Fruit fly (Drosophila melanogaster) whole organism, embryonic: ENCODE data around the gene Prx3.
A peak's percentile ranks its signal among the peaks of the same experiment; 100 is the strongest.

ENCODE experiments used
- CG10431 ChIP-seq: fragments of 200-800 bp; sonication (Bioruptor generic); optimal IDR thresholded peaks from 3 replicates; lab custom pipeline; 2018; ENCODE audit warnings: missing biosample characterization, mild to moderate bottlenecking, missing genetic modification characterization
- CG11093 ChIP-seq: fragments of 200-800 bp; sonication (Bioruptor generic); IDR thresholded peaks from 3 replicates; pipeline ENCODE4 v1.3.6; 2022; ENCODE audit warnings: missing biosample characterization, missing genetic modification characterization
- CG11504 ChIP-seq: fragments of 200-800 bp; sonication (Bioruptor generic); optimal IDR thresholded peaks from 3 replicates; lab custom pipeline; 2019; ENCODE audit warnings: missing biosample characterization, mild to moderate bottlenecking, missing genetic modification characterization, moderate library complexity
- CG12942 ChIP-seq: fragments of 200-800 bp; sonication (Bioruptor generic); optimal IDR thresholded peaks from 3 replicates; lab custom pipeline; 2016; ENCODE audit warnings: missing biosample characterization, missing genetic modification characterization
- CG14441 ChIP-seq: fragments of 200-800 bp; sonication (Bioruptor generic); IDR thresholded peaks from 2 replicates; pipeline ENCODE4 v1.3.6; 2022; ENCODE audit warnings: missing biosample characterization, missing genetic modification characterization
- CG17385 ChIP-seq: fragments of 200-800 bp; sonication (Bioruptor generic); optimal IDR thresholded peaks from 3 replicates; lab custom pipeline; 2018; ENCODE audit warnings: missing biosample characterization, mild to moderate bottlenecking, missing genetic modification characterization
- CG17568 ChIP-seq: fragments of 200-800 bp; sonication (Bioruptor generic); optimal IDR thresholded peaks from 2 replicates; lab custom pipeline; 2018; ENCODE audit warnings: missing biosample characterization, mild to moderate bottlenecking, missing genetic modification characterization, moderate library complexity
- CG17912 ChIP-seq: fragments of 200-800 bp; sonication (Bioruptor generic); optimal IDR thresholded peaks from 2 replicates; lab custom pipeline; 2018; ENCODE audit warnings: missing biosample characterization, mild to moderate bottlenecking, missing genetic modification characterization
- CG2678 ChIP-seq: fragments of 200-800 bp; sonication (Bioruptor generic); optimal IDR thresholded peaks from 3 replicates; lab custom pipeline; 2019; ENCODE audit warnings: missing biosample characterization, mild to moderate bottlenecking, missing genetic modification characterization, moderate library complexity
- CG2712 ChIP-seq: fragments of 200-800 bp; optimal IDR thresholded peaks from 3 replicates; lab custom pipeline; 2019; ENCODE audit warnings: missing biosample characterization, mild to moderate bottlenecking, missing genetic modification characterization, moderate library complexity
- CG31441 ChIP-seq: fragments of 200-800 bp; sonication (Bioruptor generic); IDR thresholded peaks from 2 replicates; pipeline ENCODE4 v1.3.6; 2022; ENCODE audit warnings: missing biosample characterization, missing genetic modification characterization
- CG33557 ChIP-seq: fragments of 200-800 bp; sonication (Bioruptor generic); optimal IDR thresholded peaks from 2 replicates; lab custom pipeline; 2019; ENCODE audit warnings: missing biosample characterization, mild to moderate bottlenecking, missing genetic modification characterization, moderate library complexity
- CG3726 ChIP-seq: fragments of 200-800 bp; sonication (Bioruptor generic); IDR thresholded peaks from 3 replicates; pipeline ENCODE4, ENCODE4 v1.3.6; 2022; ENCODE audit warnings: missing biosample characterization, missing genetic modification characterization
- CG7786 ChIP-seq: fragments of 200-800 bp; sonication (Bioruptor generic); optimal IDR thresholded peaks from 2 replicates; lab custom pipeline; 2016; ENCODE audit warnings: missing biosample characterization, missing genetic modification characterization
- CG8290 ChIP-seq, 3 experiments: fragments of 200-800 bp; sonication (Bioruptor generic); optimal IDR thresholded peaks; 2 replicates each; lab custom pipeline; 2016 to 2019; ENCODE audit warnings: missing biosample characterization in 3 of 3, missing genetic modification characterization in 3 of 3, mild to moderate bottlenecking in 2 of 3, moderate library complexity in 1 of 3
- CG8924 ChIP-seq: fragments of 200-800 bp; optimal IDR thresholded peaks from 3 replicates; lab custom pipeline; 2019; ENCODE audit warnings: missing biosample characterization, mild to moderate bottlenecking, missing genetic modification characterization, moderate library complexity
- Chrac-16 ChIP-seq: fragments of 200-800 bp; sonication (Bioruptor generic); optimal IDR thresholded peaks from 3 replicates; lab custom pipeline; 2016; ENCODE audit warnings: missing biosample characterization, missing genetic modification characterization
- Dek ChIP-seq: fragments of 200-800 bp; sonication (Bioruptor generic); optimal IDR thresholded peaks from 3 replicates; lab custom pipeline; 2019; ENCODE audit warnings: missing biosample characterization, mild to moderate bottlenecking, missing genetic modification characterization, moderate library complexity
- Doc3 ChIP-seq: fragments of 200-800 bp; sonication (Bioruptor generic); IDR thresholded peaks from 3 replicates; pipeline ENCODE4 v1.3.6; 2022; ENCODE audit warnings: missing biosample characterization, missing genetic modification characterization; ENCODE audit not compliant: partially characterized antibody
- Fer1 ChIP-seq: fragments of 200-800 bp; sonication (Bioruptor generic); optimal IDR thresholded peaks from 2 replicates; lab custom pipeline; 2017; ENCODE audit warnings: missing biosample characterization, mild to moderate bottlenecking, missing genetic modification characterization
- Lim3 ChIP-seq: fragments of 200-800 bp; sonication (Bioruptor generic); IDR thresholded peaks from 2 replicates; pipeline ENCODE4 v1.3.6; 2022; ENCODE audit warnings: missing biosample characterization, missing genetic modification characterization
- Max ChIP-seq: fragments of 200-800 bp; sonication (Bioruptor generic); optimal IDR thresholded peaks from 2 replicates; lab custom pipeline; 2016; ENCODE audit warnings: missing biosample characterization, mild to moderate bottlenecking, missing genetic modification characterization
- NC2β ChIP-seq: fragments of 200-800 bp; sonication (Bioruptor generic); optimal IDR thresholded peaks from 2 replicates; lab custom pipeline; 2016; ENCODE audit warnings: missing biosample characterization, missing genetic modification characterization
- Oli ChIP-seq: fragments of 200-800 bp; sonication (Bioruptor generic); optimal IDR thresholded peaks from 2 replicates; lab custom pipeline; 2018; ENCODE audit warnings: missing biosample characterization, mild to moderate bottlenecking, missing genetic modification characterization, moderate library complexity
- PHDP ChIP-seq: fragments of 200-800 bp; sonication (Bioruptor generic); optimal IDR thresholded peaks from 3 replicates; lab custom pipeline; 2018; ENCODE audit warnings: missing biosample characterization, mild to moderate bottlenecking, missing genetic modification characterization, moderate library complexity
- Six4 ChIP-seq: fragments of 200-800 bp; sonication (Bioruptor generic); optimal IDR thresholded peaks from 2 replicates; lab custom pipeline; 2016; ENCODE audit warnings: missing biosample characterization, missing genetic modification characterization
- Ssrp ChIP-seq: fragments of 200-800 bp; sonication (Bioruptor generic); optimal IDR thresholded peaks from 2 replicates; lab custom pipeline; 2018; ENCODE audit warnings: missing biosample characterization, mild to moderate bottlenecking, missing genetic modification characterization, moderate library complexity
- ap ChIP-seq: fragments of 200-800 bp; sonication (Bioruptor generic); IDR thresholded peaks from 2 replicates; pipeline ENCODE4 v1.3.6; 2022; ENCODE audit warnings: missing biosample characterization, missing genetic modification characterization
- az2 ChIP-seq: fragments of 200-800 bp; sonication (Bioruptor generic); optimal IDR thresholded peaks from 3 replicates; lab custom pipeline; 2016; ENCODE audit warnings: missing biosample characterization, missing genetic modification characterization
- bsh ChIP-seq, 2 experiments: fragments of 200-800 bp; sonication (Bioruptor generic); optimal IDR thresholded peaks; 2 replicates each; lab custom pipeline; 2017 to 2018; ENCODE audit warnings: mild to moderate bottlenecking in 2 of 2, missing biosample characterization in 2 of 2, missing genetic modification characterization in 2 of 2, moderate library complexity in 1 of 2
- dpn ChIP-seq, 2 experiments: fragments of 200-800 bp; sonication (Bioruptor generic); optimal IDR thresholded peaks; 3 replicates each; lab custom pipeline; 2016; ENCODE audit warnings: missing biosample characterization in 2 of 2, missing genetic modification characterization in 2 of 2
- gfzf ChIP-seq: fragments of 200-800 bp; sonication (Bioruptor generic); optimal IDR thresholded peaks from 2 replicates; lab custom pipeline; 2016; ENCODE audit warnings: missing biosample characterization, mild to moderate bottlenecking, missing genetic modification characterization, moderate library complexity
- gsb-n ChIP-seq: fragments of 200-800 bp; sonication (Bioruptor generic); optimal IDR thresholded peaks from 3 replicates; lab custom pipeline; 2018; ENCODE audit warnings: missing biosample characterization, mild to moderate bottlenecking, missing genetic modification characterization
- nerfin-2 ChIP-seq: fragments of 200-800 bp; sonication (Bioruptor generic); IDR thresholded peaks from 2 replicates; pipeline ENCODE4 v1.3.6; 2022; ENCODE audit warnings: missing biosample characterization, missing genetic modification characterization; ENCODE audit not compliant: partially characterized antibody
- onecut ChIP-seq: fragments of 200-800 bp; sonication (Bioruptor generic); IDR thresholded peaks from 2 replicates; pipeline ENCODE4 v1.3.6; 2022; ENCODE audit warnings: missing biosample characterization, missing genetic modification characterization
- pho ChIP-seq: fragments of 200-800 bp; sonication (Bioruptor generic); optimal IDR thresholded peaks from 2 replicates; lab custom pipeline; 2016; ENCODE audit warnings: missing biosample characterization, missing genetic modification characterization
- pum ChIP-seq: fragments of 200-800 bp; sonication (Bioruptor generic); optimal IDR thresholded peaks from 2 replicates; lab custom pipeline; 2016; ENCODE audit warnings: missing biosample characterization, missing genetic modification characterization
- pzg ChIP-seq: fragments of 200-800 bp; sonication (Bioruptor generic); optimal IDR thresholded peaks from 3 replicates; lab custom pipeline; 2018; ENCODE audit warnings: missing biosample characterization, mild to moderate bottlenecking, missing genetic modification characterization, moderate library complexity
- row ChIP-seq: fragments of 200-800 bp; sonication (Bioruptor generic); IDR thresholded peaks from 3 replicates; pipeline ENCODE4 v1.3.6; 2022; ENCODE audit warnings: missing biosample characterization, missing genetic modification characterization
- seq ChIP-seq: fragments of 200-800 bp; sonication (Bioruptor generic); IDR thresholded peaks from 2 replicates; pipeline ENCODE4 v1.3.6; 2022; ENCODE audit warnings: missing biosample characterization, missing genetic modification characterization
- sna ChIP-seq: fragments of 200-800 bp; sonication (Bioruptor generic); IDR thresholded peaks from 2 replicates; pipeline ENCODE4 v1.3.6; 2022; ENCODE audit warnings: missing biosample characterization, missing genetic modification characterization; ENCODE audit not compliant: partially characterized antibody
- stc ChIP-seq: fragments of 200-800 bp; sonication (Bioruptor generic); IDR thresholded peaks from 2 replicates; pipeline ENCODE4 v1.3.6; 2022; ENCODE audit warnings: missing biosample characterization, missing genetic modification characterization
- stwl ChIP-seq: fragments of 200-800 bp; sonication (Bioruptor generic); optimal IDR thresholded peaks from 3 replicates; lab custom pipeline; 2018; ENCODE audit warnings: missing biosample characterization, mild to moderate bottlenecking, missing genetic modification characterization, moderate library complexity
- sug ChIP-seq: fragments of 200-800 bp; optimal IDR thresholded peaks from 2 replicates; lab custom pipeline; 2019; ENCODE audit warnings: missing biosample characterization, mild to moderate bottlenecking, missing genetic modification characterization, moderate library complexity
- tio ChIP-seq: fragments of 200-800 bp; sonication (Bioruptor generic); optimal IDR thresholded peaks from 2 replicates; lab custom pipeline; 2017; ENCODE audit warnings: missing biosample characterization, missing genetic modification characterization, inconsistent platforms
- trem ChIP-seq: fragments of 200-800 bp; optimal IDR thresholded peaks from 3 replicates; lab custom pipeline; 2019; ENCODE audit warnings: missing biosample characterization, mild to moderate bottlenecking, missing genetic modification characterization, moderate library complexity
- ttk ChIP-seq: fragments of 200-800 bp; sonication (Bioruptor generic); IDR thresholded peaks from 2 replicates; pipeline ENCODE4 v2.1.2; 2022; ENCODE audit warnings: missing biosample characterization, missing genetic modification characterization
- twi ChIP-seq: fragments of 200-800 bp; optimal IDR thresholded peaks from 2 replicates; lab custom pipeline; 2019; ENCODE audit warnings: missing biosample characterization, mild to moderate bottlenecking, missing genetic modification characterization, moderate library complexity

Prx3 gene

dm6 chr3R:17583658-17584460 lies 37.5 kb upstream of the Prx3 start (continued):
- TF ChIP-seq CG33557 (GFP tag; lab: Kevin White, UChicago) (peak; percentile 67), gfzf (GFP tag; lab: Kevin White, UChicago) (no peak), CG17912 (GFP tag; lab: Kevin White, UChicago) (no peak), CG2712 (peak; percentile 75), CG14441 (no peak), Six4 (GFP tag; lab: Kevin White, UChicago) (peak; percentile 24), CG3726 (0 out of 3 replicates have a peak, but pooled peaks have one; percentile 45), CG11093 (GFP tag; lab: Robert Waterston, UW) (peak; percentile 42; the same call in 1 of the 3 replicates), onecut (peak; percentile 46; the same call in 1 of the 2 replicates), Ssrp (tag; lab: Kevin White, UChicago) (peak; percentile 61), PHDP (tag; lab: Kevin White, UChicago) (peak; percentile 39), trem (tag; lab: Kevin White, UChicago) (peak; percentile 43), NC2β (GFP tag; lab: Kevin White, UChicago) (no peak), pum (GFP tag; lab: Kevin White, UChicago) (peak; percentile 27), Oli (tag; lab: Kevin White, UChicago) (peak; percentile 58), ap (peak; percentile 30; the same call in 1 of the 2 replicates), bsh (GFP tag; optimal IDR thresholded peaks at IDR 0.05; lab: Kevin White, UChicago) (peak in 1 of 2 experiments; percentile 85), sug (tag; lab: Kevin White, UChicago) (no peak), twi (tag; lab: Kevin White, UChicago) (peak; percentile 23), CG10431 (GFP tag; lab: Kevin White, UChicago) (peak; percentile 49), pzg (GFP tag; lab: Kevin White, UChicago) (no peak), pho (GFP tag; lab: Kevin White, UChicago) (no peak), stwl (tag; lab: Kevin White, UChicago) (no peak), Chrac-16 (GFP tag; lab: Kevin White, UChicago) (peak; percentile 35), row (peak; percentile 70), CG8290 (GFP tag; optimal IDR thresholded peaks at IDR 0.05; lab: Kevin White, UChicago) (peak; percentile 15), CG8290 (tag; optimal IDR thresholded peaks at IDR 0.05; lab: Kevin White, UChicago) (no peak), CG12942 (peak; percentile 28), seq (GFP tag; lab: Robert Waterston, UW) (0 out of 2 replicates have a peak, but pooled peaks have one; percentile 11), Max (GFP tag; lab: Kevin White, UChicago) (no peak), sna (GFP tag; lab: Robert Waterston, UW) (no peak), Fer1 (GFP tag; lab: Kevin White, UChicago) (no peak), dpn (GFP tag; optimal IDR thresholded peaks at IDR 0.05; lab: Kevin White, UChicago) (peak in 1 of 2 experiments; percentile 20), Doc3 (GFP tag; lab: Robert Waterston, UW) (no peak), CG11504 (peak; percentile 77), tio (no peak), stc (GFP tag; lab: Robert Waterston, UW) (no peak), Dek (tag; lab: Kevin White, UChicago) (no peak), CG8924 (tag; lab: Kevin White, UChicago) (peak; percentile 64), az2 (peak; percentile 55), CG31441 (GFP tag; lab: Robert Waterston, UW) (peak; percentile 67), nerfin-2 (GFP tag; lab: Robert Waterston, UW) (no peak), ttk (peak; percentile 28), CG17568 (no peak), CG7786 (GFP tag; lab: Kevin White, UChicago) (no peak), gsb-n (tag; lab: Kevin White, UChicago) (peak; percentile 61), Lim3 (GFP tag; lab: Robert Waterston, UW) (no peak), CG17385 (GFP tag; lab: Kevin White, UChicago) (peak; percentile 35), CG2678 (peak; percentile 71)
